Fruit fly (Drosophila melanogaster) whole organism: Measurements from ENCODE around the gene kz.

Experiments used
- CG8478 ChIP-seq: fragments of >200 bp; optimal IDR thresholded peaks from 2 replicates; lab custom pipeline; 2018; ENCODE audit warnings: inconsistent platforms
- EcR ChIP-seq, 2 experiments: fragments of >200 bp; optimal IDR thresholded peaks; 2 replicates each; lab custom pipeline; 2017; ENCODE audit warnings: missing biosample characterization in 2 of 2, missing genetic modification characterization in 2 of 2, missing genetic modification reagents in 2 of 2
- pan ChIP-seq: fragments of >200 bp; optimal IDR thresholded peaks from 2 replicates; lab custom pipeline; 2017
- psq ChIP-seq: fragments of >200 bp; optimal IDR thresholded peaks from 2 replicates; lab custom pipeline; 2017
- usp ChIP-seq: fragments of >200 bp; optimal IDR thresholded peaks from 2 replicates; lab custom pipeline; 2017; ENCODE audit warnings: missing biosample characterization, missing genetic modification characterization, mixed read lengths

dm6 chrX:2270557-2270930 lies 28.7 kb upstream of the kz start, which contains the start of gene CG2924:
- TF ChIP-seq psq (lab: Kevin White, UChicago), result no peak
- no peak for TF ChIP-seq pan (lab: Kevin White, UChicago)
- TF ChIP-seq CG8478 (lab: Kevin White, UChicago), result no peak
- TF ChIP-seq EcR (GFP tag; optimal IDR thresholded peaks at IDR 0.05; lab: Kevin White, UChicago), result no peak
- TF ChIP-seq usp (GFP tag; lab: Kevin White, UChicago), result no peak
